Worm (Caenorhabditis elegans): ENCODE data around the gene F20A1.2.

Gene F20A1.2

ce11 chrV:7060396-7060795 lies 14.3 kb downstream of the F20A1.2 start, which contains the start of the genes Y57E12AL.6 and Y57E12AL.1 (continued):
- TF ChIP-seq nhr-71 (tag; optimal IDR thresholded peaks at IDR 0.05): peak; percentile 90
- TF ChIP-seq ztf-11 (tag; optimal IDR thresholded peaks at IDR 0.05): no peak
- TF ChIP-seq isw-1 (GFP tag; IDR thresholded peaks at IDR 0.05): peak; percentile 60
- TF ChIP-seq ces-1 (GFP tag; optimal IDR thresholded peaks at IDR 0.05): no peak
- TF ChIP-seq fkh-10 (GFP tag; optimal IDR thresholded peaks at IDR 0.05): peak; percentile 30
- TF ChIP-seq nhr-20 (tag; optimal IDR thresholded peaks at IDR 0.05): peak; percentile 93
- TF ChIP-seq skn-1 (tag; optimal IDR thresholded peaks at IDR 0.05): peak; percentile 96
- peak; percentile 22 for TF ChIP-seq nhr-237 (tag; optimal IDR thresholded peaks at IDR 0.05)
- TF ChIP-seq C04F5.9 (tag; optimal IDR thresholded peaks at IDR 0.05): no peak
- TF ChIP-seq jun-1 (tag; optimal IDR thresholded peaks at IDR 0.05): peak; percentile 25
- TF ChIP-seq mef-2 (tag; optimal IDR thresholded peaks at IDR 0.05): no peak
- TF ChIP-seq tlp-1 (tag; optimal IDR thresholded peaks at IDR 0.05): no peak
- peak in 2 of 6 experiments; percentile 75 to 94 for TF ChIP-seq elt-3 (tag; optimal IDR thresholded peaks at IDR 0.05)
- TF ChIP-seq elt-2 (tag; optimal IDR thresholded peaks at IDR 0.05): peak; percentile 2
- TF ChIP-seq efl-3 (GFP tag; optimal IDR thresholded peaks at IDR 0.05): no peak
- TF ChIP-seq hpl-2 (GFP tag; optimal IDR thresholded peaks at IDR 0.05): peak; percentile 16
- peak; percentile 16 for TF ChIP-seq fkh-4 (tag; optimal IDR thresholded peaks at IDR 0.05; ENCODE audit: borderline replicate concordance)
- no peak for TF ChIP-seq ets-5 (GFP tag; IDR thresholded peaks at IDR 0.05)
- TF ChIP-seq nhr-28 (tag; optimal IDR thresholded peaks at IDR 0.05): no peak
- TF ChIP-seq mep-1 (tag; optimal IDR thresholded peaks at IDR 0.05): peak; percentile 92
- peak; percentile 83 to 87 for TF ChIP-seq lsy-2 (tag; optimal IDR thresholded peaks at IDR 0.05)
- TF ChIP-seq alr-1 (tag; optimal IDR thresholded peaks at IDR 0.05; ENCODE audit: borderline replicate concordance): no peak
- no peak for TF ChIP-seq nhr-84 (tag; optimal IDR thresholded peaks at IDR 0.05)
- TF ChIP-seq swsn-7 (tag; optimal IDR thresholded peaks at IDR 0.05): peak; percentile 86
- no peak for TF ChIP-seq zip-4 (GFP tag; optimal IDR thresholded peaks at IDR 0.05)
- TF ChIP-seq sup-37 (GFP tag; optimal IDR thresholded peaks at IDR 0.05): peak; percentile 29
- TF ChIP-seq lin-15B (tag; optimal IDR thresholded peaks at IDR 0.05): peak; percentile 66
- peak; percentile 41 for TF ChIP-seq lir-3 (tag; optimal IDR thresholded peaks at IDR 0.05; ENCODE audit: poor library complexity)
- peak; percentile 75 for TF ChIP-seq lin-13 (GFP tag; optimal IDR thresholded peaks at IDR 0.05)
- TF ChIP-seq irx-1 (tag; optimal IDR thresholded peaks at IDR 0.05): peak; percentile 71
- TF ChIP-seq snpc-4 (tag; optimal IDR thresholded peaks at IDR 0.05): peak; percentile 89
- TF ChIP-seq Y116A8C.19 (tag; optimal IDR thresholded peaks at IDR 0.05; ENCODE audit: borderline replicate concordance): no peak
- TF ChIP-seq hlh-17 (GFP tag; optimal IDR thresholded peaks at IDR 0.05; ENCODE audit: borderline replicate concordance): no peak
- peak; percentile 49 for TF ChIP-seq nhr-77 (tag; optimal IDR thresholded peaks at IDR 0.05)
- TF ChIP-seq nhr-47 (tag; optimal IDR thresholded peaks at IDR 0.05): peak; percentile 87
- TF ChIP-seq nhr-90 (tag; optimal IDR thresholded peaks at IDR 0.05; ENCODE audit: poor library complexity): peak; percentile 89
- peak; percentile 94 for TF ChIP-seq snu-23 (GFP tag; optimal IDR thresholded peaks at IDR 0.05)
- TF ChIP-seq ceh-88 (GFP tag; IDR thresholded peaks at IDR 0.05): no peak
- TF ChIP-seq vab-15 (tag; optimal IDR thresholded peaks at IDR 0.05): no peak
- TF ChIP-seq F16B12.6 (tag; optimal IDR thresholded peaks at IDR 0.05): peak; percentile 41
- TF ChIP-seq ceh-82 (tag; optimal IDR thresholded peaks at IDR 0.05): peak; percentile 78 to 88 (median 79)
- peak; percentile 75 for TF ChIP-seq fkh-8 (tag; optimal IDR thresholded peaks at IDR 0.05)
- TF ChIP-seq mdl-1 (tag; optimal IDR thresholded peaks at IDR 0.05): peak in 1 of 2 experiments; percentile 91
- no peak for TF ChIP-seq pqm-1 (tag; optimal IDR thresholded peaks at IDR 0.05)
- TF ChIP-seq pax-3 (tag; optimal IDR thresholded peaks at IDR 0.05): no peak
- TF ChIP-seq ceh-90 (tag; optimal IDR thresholded peaks at IDR 0.05): no peak
- no peak for TF ChIP-seq sptf-1 (tag; optimal IDR thresholded peaks at IDR 0.05)
- peak; percentile 85 to 86 for TF ChIP-seq efl-1 (optimal IDR thresholded peaks at IDR 0.05)
- TF ChIP-seq efl-1 (GFP tag; optimal IDR thresholded peaks at IDR 0.05 in 1 of 2): peak; percentile 81 to 98
- TF ChIP-seq unc-86 (tag; optimal IDR thresholded peaks at IDR 0.05): peak; percentile 47
- TF ChIP-seq ceh-63 (GFP tag; optimal IDR thresholded peaks at IDR 0.05): no peak
- no peak for TF ChIP-seq C34B4.2 (tag; optimal IDR thresholded peaks at IDR 0.05)
- no peak for TF ChIP-seq nhr-12 (tag; optimal IDR thresholded peaks at IDR 0.05)
